Worm (Caenorhabditis elegans): ENCODE results near the gene fbxa-208.
"Not testable (repeated sequence)": the region's sequence is repeated elsewhere in the genome, so short reads cannot be mapped to it uniquely, and the experiment has no call there.

Gene fbxa-208

DNA sequence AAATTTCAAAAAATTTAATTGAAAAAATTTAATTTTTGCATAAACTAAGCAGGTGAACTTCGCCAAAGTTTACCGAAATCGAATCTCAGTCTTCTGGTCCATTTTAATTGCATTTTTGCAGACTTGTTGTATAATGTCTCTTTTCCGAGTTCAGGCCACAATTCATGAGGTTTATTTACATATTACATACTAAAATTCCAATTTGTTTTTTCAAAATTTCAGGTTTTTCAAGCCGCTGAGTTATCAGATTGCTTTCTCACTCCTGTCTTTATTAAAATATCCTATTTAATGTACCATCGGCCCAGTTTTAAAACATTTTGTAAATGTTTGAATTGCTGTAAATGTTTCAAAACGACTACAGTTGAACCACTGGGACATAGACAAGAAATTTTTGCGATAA lies at the start of gene fbxa-208:
TSS of gene fbxa-208 (plus strand) at position 301 of the 400 bp plus-strand sequence.
- not testable (repeated sequence) for TF ChIP-seq unc-62 (GFP tag; optimal IDR thresholded peaks at IDR 0.05)

DNA sequence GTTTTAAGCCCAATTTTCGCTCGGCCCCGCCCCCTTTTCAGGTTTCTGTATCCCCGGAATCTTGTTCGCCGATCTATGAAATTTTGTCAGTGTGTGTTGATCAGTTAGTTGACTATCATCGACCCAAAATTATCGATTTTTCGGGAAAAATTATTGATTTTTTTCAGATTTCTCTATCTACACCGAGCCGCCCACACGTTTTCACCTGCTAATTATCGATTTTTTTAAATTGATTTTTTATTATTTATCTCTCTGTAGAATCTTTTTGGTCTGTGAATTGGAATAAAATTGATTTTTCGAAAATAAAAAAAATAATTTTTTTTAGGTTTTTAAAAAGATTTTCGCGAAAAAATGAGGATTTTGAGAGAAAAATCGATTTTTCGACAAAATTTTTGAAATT lies 49.6 kb upstream of the fbxa-208 start:
- TF ChIP-seq unc-62 (GFP tag; optimal IDR thresholded peaks at IDR 0.05) = no peak

DNA sequence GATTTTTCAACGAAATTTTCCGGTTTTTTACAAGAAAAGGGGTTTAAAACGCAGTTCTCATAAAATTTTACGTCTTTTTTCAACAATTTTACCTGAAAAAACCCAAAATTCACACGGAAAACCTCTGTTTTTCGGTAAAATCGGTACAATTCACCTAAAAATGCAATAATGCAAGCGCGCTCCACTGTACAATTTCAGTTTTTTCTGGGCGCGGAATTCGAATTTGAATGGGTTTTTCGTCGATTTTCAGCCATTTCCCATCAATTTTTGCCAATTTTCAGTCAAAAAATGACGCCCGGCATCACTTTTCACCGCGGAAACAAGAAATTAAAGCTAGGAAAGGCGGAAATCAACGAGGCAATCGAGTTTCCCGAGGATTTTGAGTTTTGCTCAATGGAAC lies 48.8 kb upstream of the fbxa-208 start, which contains the start of gene orc-3:
TSS of gene orc-3 (plus strand) at position 282 of the 400 bp plus-strand sequence.
- TF ChIP-seq unc-62 (GFP tag; optimal IDR thresholded peaks at IDR 0.05) = no peak

DNA sequence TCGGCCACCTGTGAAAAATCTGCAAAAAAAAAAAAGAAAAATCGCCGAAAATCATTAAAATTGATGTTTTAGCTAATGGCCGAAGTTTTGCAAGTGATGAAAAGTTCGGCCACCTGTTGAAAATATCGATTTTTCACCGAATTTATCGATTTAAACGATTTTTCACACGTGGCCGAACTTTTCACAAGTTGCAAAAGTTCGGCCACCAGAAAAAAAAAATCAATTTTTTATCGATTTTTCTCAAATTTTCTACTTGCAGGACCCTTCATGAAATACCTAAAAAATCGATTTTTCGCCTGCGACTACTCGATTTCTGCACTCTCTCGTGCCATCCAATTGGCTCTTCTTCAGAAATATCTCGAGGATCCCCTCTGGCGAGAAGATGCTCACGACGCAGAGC lies 46.0 kb upstream of the fbxa-208 start:
- no peak for TF ChIP-seq unc-62 (GFP tag; optimal IDR thresholded peaks at IDR 0.05)

DNA sequence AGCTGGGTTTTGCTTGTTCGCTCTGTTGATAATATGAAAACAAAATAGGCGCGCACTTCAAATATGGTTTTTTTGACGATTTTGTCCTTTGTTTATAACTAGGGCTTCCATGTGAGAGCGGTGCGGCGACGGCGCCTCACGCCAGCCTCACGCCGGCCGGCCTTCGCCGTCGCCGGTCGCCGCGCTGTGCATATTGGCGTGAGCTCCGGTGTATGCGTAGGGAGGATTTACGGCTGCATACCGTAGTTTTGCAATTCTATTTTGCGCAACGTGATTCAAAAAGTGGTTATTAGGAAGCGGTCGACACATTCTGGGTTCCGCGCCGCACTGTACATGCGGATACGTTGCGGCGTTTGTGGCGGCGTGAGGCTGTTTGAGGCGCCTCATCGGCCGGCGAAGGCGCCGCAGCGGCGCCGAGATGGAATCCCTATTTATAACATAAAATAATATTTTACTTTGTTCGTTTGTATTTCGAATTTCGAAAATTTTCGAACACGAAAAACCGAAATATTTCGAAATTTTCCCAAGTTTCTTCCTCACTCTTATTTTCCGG lies 42.4 kb upstream of the fbxa-208 start:
- TF ChIP-seq unc-62 (GFP tag; optimal IDR thresholded peaks at IDR 0.05) = no peak

DNA sequence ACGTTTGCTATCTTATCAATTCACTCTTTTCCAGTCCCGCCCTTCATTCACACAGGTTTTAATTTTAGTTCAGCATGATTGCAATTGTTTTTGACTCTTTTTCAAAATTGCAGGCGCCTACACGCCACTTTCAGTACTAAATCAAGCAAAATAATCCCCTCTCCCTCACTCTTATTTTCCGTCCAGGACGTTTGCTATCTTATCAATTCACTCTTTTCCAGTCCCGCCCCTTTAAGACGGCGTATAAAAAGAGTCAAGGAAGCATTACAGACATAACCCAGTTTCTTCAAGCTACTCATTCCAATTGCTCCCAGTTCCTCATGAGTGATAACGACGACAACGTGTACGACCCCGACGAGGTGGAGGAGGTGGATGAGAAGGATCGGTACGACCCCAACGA lies 41.9 kb upstream of the fbxa-208 start, which contains the start of gene Y119D3B.21:
TSS of gene Y119D3B.21 (plus strand) at position 321 of the 400 bp plus-strand sequence.
- TF ChIP-seq unc-62 (GFP tag; optimal IDR thresholded peaks at IDR 0.05) = no peak

DNA sequence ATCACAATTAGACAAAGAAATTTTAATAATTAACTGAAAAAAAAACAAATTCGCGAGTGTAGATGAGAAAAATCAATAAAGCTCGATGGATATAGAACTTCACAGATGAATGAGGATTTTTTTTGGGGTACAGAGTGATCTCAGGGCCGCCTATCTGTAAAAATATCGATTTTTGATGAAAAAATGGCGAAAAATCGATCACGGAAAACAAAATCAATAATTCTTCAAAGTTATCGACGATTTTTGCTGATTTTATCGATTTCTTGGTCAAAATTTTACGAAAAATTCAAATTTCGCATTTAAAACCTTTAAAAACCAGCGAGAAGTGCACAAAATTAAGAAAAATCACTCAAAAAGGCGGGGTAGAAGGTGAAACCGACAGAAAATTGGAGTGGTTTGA lies 40.5 kb upstream of the fbxa-208 start:
- no peak for TF ChIP-seq unc-62 (GFP tag; optimal IDR thresholded peaks at IDR 0.05)

DNA sequence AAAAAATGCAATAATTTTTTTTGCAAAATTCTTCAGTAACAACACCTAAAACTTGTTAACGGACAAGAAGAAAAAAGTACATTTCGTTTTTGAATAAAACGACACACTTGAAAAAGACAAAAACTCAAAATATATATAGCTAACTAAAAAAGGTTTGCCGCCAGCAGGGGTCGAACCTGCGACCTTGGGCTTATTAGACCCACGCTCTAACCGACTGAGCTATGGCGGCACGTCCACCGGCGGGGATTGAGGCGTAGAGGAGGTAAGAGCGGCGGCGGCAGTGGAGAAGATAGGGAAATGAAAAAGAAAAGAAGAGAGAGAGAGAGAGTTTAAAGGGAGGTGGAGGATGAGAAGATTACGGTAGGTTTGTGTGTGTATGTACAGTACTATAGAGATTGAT lies 38.4 kb upstream of the fbxa-208 start:
- no peak for TF ChIP-seq unc-62 (GFP tag; optimal IDR thresholded peaks at IDR 0.05)

DNA sequence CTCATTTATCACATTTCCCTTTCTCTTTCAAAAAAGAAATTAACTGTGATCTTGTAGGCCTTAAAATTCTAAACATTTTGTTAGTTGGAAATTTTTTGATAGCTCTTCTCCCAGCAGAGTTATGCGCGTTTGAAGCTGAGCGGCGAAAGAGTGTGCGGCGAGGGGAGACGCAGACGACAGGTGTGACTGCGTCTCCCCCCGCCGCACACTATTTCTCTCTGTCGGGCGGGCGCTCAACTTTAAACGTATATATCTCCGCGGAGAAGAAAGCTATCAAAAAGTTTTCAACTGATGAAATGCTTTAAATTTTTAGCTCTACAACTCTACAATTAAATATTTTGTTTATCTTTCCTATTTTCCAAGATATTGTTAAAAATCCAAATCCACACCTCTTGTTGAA lies 37.6 kb upstream of the fbxa-208 start:
- TF ChIP-seq unc-62 (GFP tag; optimal IDR thresholded peaks at IDR 0.05) = no peak

DNA sequence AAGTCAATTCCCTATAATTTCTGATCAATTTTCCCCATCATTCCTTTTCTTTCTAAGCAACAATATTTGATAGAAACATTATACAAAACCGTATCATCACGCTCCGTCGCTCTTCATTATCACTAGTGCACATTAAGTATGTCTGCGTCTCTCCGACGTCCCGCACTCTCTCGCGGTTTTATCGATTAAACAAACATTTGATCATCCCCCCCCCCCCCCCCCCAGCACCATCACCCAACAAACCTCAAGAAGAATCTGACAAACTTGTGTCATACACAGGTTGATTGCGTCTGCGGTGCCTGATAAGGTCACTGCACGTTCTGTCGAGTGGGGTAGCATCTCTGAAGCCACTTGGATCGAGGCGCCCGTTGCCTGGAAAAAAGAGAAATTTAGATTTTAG lies 36.6 kb upstream of the fbxa-208 start:
- TF ChIP-seq unc-62 (GFP tag; optimal IDR thresholded peaks at IDR 0.05) = no peak

DNA sequence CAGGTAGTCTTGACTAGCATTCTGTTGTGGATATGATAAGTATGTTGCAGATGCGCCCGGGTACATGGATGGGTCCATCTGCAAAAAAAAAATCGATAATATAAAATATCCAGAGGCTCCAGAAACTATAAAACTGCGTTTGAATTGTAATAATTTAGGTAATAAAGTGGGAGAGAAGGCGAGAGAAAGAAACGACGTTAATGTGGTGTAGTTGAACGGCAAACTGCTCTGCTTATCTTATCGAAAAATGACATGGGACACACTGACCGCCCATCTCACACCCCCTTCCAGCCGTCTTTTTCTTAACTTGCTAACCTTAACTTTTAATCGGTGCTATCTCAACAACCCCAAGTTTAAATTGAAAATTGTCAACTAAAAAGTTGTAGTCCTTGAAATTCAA lies 34.6 kb upstream of the fbxa-208 start:
- no peak for TF ChIP-seq unc-62 (GFP tag; optimal IDR thresholded peaks at IDR 0.05)

DNA sequence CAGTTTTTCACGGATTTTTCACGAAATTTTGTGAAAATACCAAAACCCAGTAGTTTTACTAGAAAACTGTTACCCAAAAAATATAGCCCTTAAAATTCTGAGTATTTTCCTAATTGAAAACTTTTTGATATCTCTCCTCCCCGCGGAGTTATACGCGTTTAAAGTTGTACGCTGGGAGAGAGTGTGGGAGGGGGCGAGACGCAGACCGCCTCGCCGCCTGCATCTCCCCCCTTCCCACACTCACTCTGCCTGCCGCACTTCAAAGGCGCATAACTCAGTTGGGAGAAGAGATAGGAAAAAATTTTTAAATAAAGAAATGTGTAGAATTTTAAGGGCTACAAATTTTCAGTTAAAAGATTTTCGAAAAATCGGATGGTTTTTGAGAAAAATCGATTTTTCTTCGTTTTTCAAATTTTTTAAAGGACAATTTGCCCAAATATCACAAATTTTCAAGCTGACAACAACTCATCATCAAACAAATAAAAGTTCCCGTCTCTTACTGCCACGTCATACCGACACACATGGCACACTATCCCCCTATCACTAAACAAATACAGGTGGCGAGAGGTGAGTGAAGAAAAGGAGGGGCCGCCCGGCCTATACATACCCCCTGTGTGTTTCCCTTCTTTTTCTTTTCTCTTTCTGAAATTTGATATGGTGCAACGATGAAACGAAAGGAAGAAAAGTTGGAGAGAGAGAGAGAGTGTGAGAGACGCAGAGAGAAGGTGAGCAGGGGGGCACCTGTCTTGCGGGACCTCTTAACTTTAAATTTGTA lies 33.1 kb upstream of the fbxa-208 start:
- no peak for TF ChIP-seq unc-62 (GFP tag; optimal IDR thresholded peaks at IDR 0.05)

DNA sequence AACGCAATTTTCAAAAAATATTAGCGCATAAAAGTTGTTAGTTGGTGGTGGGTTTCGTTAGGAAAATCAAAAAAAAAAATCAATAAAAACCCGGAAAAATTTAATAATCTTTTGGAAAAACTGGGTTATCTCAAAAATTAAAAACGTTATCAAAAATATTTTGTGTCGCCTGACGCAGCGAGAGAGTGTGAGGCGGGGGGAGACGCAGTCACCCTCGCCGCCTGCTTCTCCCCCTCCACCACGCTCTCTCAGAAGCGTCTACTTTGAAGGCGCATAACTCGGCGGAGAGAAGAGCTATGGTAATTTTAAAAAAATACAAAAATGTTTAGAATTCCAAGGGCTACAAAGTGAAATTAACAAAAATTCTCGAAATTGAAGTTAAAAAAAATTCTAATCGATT lies 31.5 kb upstream of the fbxa-208 start:
- no peak for TF ChIP-seq unc-62 (GFP tag; optimal IDR thresholded peaks at IDR 0.05)

DNA sequence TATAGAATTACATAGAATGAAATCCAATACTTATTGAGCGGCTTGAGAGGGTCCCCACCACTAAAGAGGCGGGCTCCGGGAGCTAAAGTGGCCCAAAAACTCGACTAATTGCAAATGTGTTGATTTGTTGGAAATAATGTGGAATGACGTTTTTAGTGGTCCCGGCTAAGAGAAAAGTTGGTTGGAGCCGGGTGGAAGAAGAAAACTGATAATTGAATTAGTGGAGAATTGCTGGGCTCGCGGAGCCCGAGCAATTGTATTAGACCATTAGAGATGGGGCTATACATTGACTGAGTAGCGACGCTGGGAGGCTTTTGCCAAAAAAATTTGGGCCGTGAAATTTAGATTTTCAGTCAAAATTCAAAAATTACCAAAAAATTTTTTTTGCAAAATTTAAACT lies 31.0 kb upstream of the fbxa-208 start:
- TF ChIP-seq unc-62 (GFP tag; optimal IDR thresholded peaks at IDR 0.05) = no peak

DNA sequence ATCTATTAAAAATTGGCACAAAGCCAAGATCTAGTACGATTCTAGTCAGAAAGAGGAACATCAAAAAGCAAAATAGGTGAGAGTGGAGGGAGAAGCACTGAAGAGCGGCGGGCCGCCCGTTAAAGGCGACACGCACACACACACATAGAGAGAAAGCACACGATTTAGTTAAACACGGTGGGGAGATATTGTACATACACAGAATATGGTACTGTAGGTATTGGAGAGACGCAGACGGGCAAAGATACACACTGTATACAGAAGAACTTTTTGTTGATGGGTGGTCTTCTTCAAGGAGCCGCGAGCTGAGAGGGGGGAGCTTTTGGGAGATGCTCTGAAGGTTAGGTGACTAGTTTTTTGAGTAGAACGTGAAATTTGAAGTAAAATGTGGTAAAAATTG lies 30.4 kb upstream of the fbxa-208 start:
- no peak for TF ChIP-seq unc-62 (GFP tag; optimal IDR thresholded peaks at IDR 0.05)

DNA sequence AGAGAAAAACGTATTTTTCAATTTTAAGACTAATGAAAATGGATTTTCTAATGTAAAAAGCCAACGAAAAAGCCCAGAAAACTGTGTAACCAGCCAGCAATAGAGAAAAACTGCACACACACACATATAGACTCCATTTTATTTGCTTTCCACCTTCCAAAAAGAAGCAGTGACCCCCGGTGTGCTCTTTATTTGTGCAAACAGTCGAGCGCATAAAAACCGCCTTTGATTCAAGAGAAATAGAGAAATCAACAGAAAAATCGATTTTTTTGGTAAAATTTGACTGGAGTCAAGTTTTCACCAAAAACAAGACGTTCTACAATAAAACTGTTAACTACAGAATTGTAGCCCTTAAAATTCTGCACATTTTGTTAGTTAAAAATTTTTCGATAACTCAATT lies 28.0 kb upstream of the fbxa-208 start:
- no peak for TF ChIP-seq unc-62 (GFP tag; optimal IDR thresholded peaks at IDR 0.05)

DNA sequence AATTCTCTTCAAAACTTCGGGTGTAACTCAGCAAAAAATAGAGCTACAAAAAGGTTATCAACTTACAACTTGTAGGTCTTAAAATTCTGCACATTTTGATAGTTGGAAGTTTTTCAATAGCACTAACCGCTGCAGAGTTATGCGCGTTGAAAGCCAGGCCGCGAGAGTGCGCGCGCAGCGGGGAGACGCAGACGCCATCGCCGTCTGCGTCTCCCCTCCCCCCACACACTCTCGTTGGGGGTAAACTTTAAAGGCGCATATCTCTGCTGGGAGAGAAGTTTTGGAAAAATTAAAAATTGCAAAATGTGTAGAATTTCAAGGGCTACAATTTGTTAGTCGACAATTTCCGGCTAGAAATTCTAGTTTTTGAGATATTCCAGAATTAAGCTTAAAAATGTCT lies 27.1 kb upstream of the fbxa-208 start:
- TF ChIP-seq unc-62 (GFP tag; optimal IDR thresholded peaks at IDR 0.05) = no peak
